Fruit fly (Drosophila melanogaster) whole organism, embryonic: Measurements from ENCODE around the gene Pbp45.

Experiments used
- Sox100B ChIP-seq: fragments of 200-800 bp; sonication (Bioruptor generic); optimal IDR thresholded peaks from 3 replicates; lab custom pipeline; 2018; ENCODE audit warnings: missing biosample characterization, mild to moderate bottlenecking, missing genetic modification characterization
- br ChIP-seq: fragments of >200 bp; optimal IDR thresholded peaks from 2 replicates; lab custom pipeline; 2017
- cg ChIP-seq: fragments of 200-800 bp; sonication (Bioruptor generic); optimal IDR thresholded peaks from 3 replicates; lab custom pipeline; 2019; ENCODE audit warnings: missing biosample characterization, mild to moderate bottlenecking, missing genetic modification characterization, moderate library complexity
- h ChIP-seq: fragments of >200 bp; optimal IDR thresholded peaks from 2 replicates; lab custom pipeline; 2017
- org-1 ChIP-seq: fragments of 200-800 bp; sonication (Bioruptor generic); optimal IDR thresholded peaks from 2 replicates; lab custom pipeline; 2017; ENCODE audit warnings: missing biosample characterization, missing genetic modification characterization

DNA sequence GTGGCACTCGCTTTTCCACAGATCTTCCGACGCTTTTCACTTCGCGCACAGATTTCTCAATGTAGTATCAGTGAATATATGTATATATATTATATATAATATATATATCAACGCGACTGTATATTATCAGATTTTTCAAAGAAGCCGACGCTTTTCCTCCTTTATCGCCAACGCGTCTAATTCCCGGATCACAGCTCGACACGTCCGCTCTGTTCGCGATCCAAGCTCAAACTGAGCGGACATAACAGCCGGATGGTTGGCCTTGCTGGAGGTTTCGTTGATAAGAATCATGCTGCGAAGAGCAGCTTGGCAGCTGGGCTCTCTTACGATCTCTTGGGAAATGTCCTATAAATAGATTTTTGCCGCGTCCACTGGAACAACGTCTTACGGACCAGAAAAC is 14.0 kb upstream of the Pbp45 start, which contains the start of gene cv-d:
- TF ChIP-seq h (lab: Kevin White, UChicago) (no peak), Sox100B (no peak), cg (GFP tag; lab: Kevin White, UChicago) (no peak), org-1 (no peak), br (lab: Kevin White, UChicago) (no peak)
